Worm (Caenorhabditis elegans) whole organism, L4 larva: Measurements from ENCODE around the gene ttm-2.

Experiments
- F37D6.2 ChIP-seq: sonication (generic microtip); optimal IDR thresholded peaks from 2 replicates; lab custom pipeline; 2016; ENCODE audit warnings: mild to moderate bottlenecking, missing genetic modification characterization, missing compliant biosample characterization
- F49E8.2 ChIP-seq: sonication (generic microtip); optimal IDR thresholded peaks from 2 replicates; lab custom pipeline; 2016; ENCODE audit warnings: missing compliant biosample characterization, mild to moderate bottlenecking, missing genetic modification characterization, borderline replicate concordance
- R02D3.7 ChIP-seq: fragments of 150-350 bp; sonication (generic microtip); optimal IDR thresholded peaks from 3 replicates; lab custom pipeline; 2014; ENCODE audit warnings: missing biosample characterization, missing genetic modification characterization
- Y48G9A.11 ChIP-seq: fragments of 200-800 bp; sonication (Bioruptor generic); IDR thresholded peaks from 2 replicates; pipeline ENCODE4 v1.3.6; 2022; ENCODE audit warnings: missing genetic modification reagents, missing genetic modification characterization, missing compliant biosample characterization
- aha-1 ChIP-seq: fragments of 150-350 bp; peaks from one replicate; lab custom pipeline; 2014; ENCODE audit warnings: missing biosample characterization, missing genetic modification characterization
- ama-1 ChIP-seq: fragments of 150-350 bp; optimal IDR thresholded peaks from 2 replicates; lab custom pipeline; 2014; ENCODE audit warnings: inconsistent platforms, mixed read lengths
- ceh-32 ChIP-seq: sonication (generic microtip); optimal IDR thresholded peaks from 2 replicates; lab custom pipeline; 2016; ENCODE audit warnings: mild to moderate bottlenecking, missing genetic modification characterization, missing compliant biosample characterization; ENCODE audit not compliant: poor library complexity
- ceh-44 ChIP-seq: fragments of 200-800 bp; sonication (Bioruptor generic); IDR thresholded peaks from 2 replicates; pipeline ENCODE4 v1.3.6; 2022; ENCODE audit warnings: missing genetic modification reagents, missing genetic modification characterization, missing compliant biosample characterization
- daf-16 ChIP-seq, 3 experiments: sonication (generic microtip); optimal IDR thresholded peaks; 2 replicates each; lab custom pipeline; 2016 to 2017; ENCODE audit warnings: missing genetic modification characterization in 3 of 3, missing genetic modification reagents in 3 of 3, mild to moderate bottlenecking in 2 of 3, missing compliant biosample characterization in 2 of 3, missing biosample characterization in 1 of 3, moderate library complexity in 1 of 3
- dmd-8 ChIP-seq: fragments of 200-800 bp; sonication (Bioruptor generic); IDR thresholded peaks from 2 replicates; pipeline ENCODE4 v1.3.6; 2022; ENCODE audit warnings: missing genetic modification characterization, missing compliant biosample characterization
- duxl-1 ChIP-seq: sonication (generic microtip); optimal IDR thresholded peaks from 2 replicates; lab custom pipeline; 2016; ENCODE audit warnings: mild to moderate bottlenecking, missing genetic modification characterization, moderate library complexity, missing compliant biosample characterization; ENCODE audit not compliant: poor library complexity
- dve-1 ChIP-seq: sonication (generic microtip); optimal IDR thresholded peaks from 2 replicates; lab custom pipeline; 2017; ENCODE audit warnings: antibody characterized with exemption, mild to moderate bottlenecking, missing genetic modification characterization, missing compliant biosample characterization; ENCODE audit not compliant: insufficient read depth
- egl-27 ChIP-seq: sonication (generic microtip); optimal IDR thresholded peaks from 3 replicates; lab custom pipeline; 2017; ENCODE audit warnings: missing biosample characterization, missing genetic modification reagents, missing genetic modification characterization
- fkh-10 ChIP-seq: fragments of 150-350 bp; optimal IDR thresholded peaks from 2 replicates; lab custom pipeline; 2014; ENCODE audit warnings: missing biosample characterization, missing genetic modification reagents, missing genetic modification characterization
- gei-8 ChIP-seq: fragments of 200-800 bp; sonication (Bioruptor generic); optimal IDR thresholded peaks from 2 replicates; lab custom pipeline; 2018; ENCODE audit warnings: mild to moderate bottlenecking, missing genetic modification characterization, missing compliant biosample characterization
- hlh-11 ChIP-seq: fragments of 200-800 bp; sonication (Bioruptor generic); optimal IDR thresholded peaks from 2 replicates; lab custom pipeline; 2018; ENCODE audit warnings: mild to moderate bottlenecking, missing genetic modification characterization, missing compliant biosample characterization
- lin-1 ChIP-seq: fragments of 200-800 bp; sonication (Bioruptor generic); IDR thresholded peaks from 2 replicates; pipeline ENCODE4 v1.3.6; 2022; ENCODE audit warnings: missing genetic modification reagents, missing genetic modification characterization, missing compliant biosample characterization
- lin-13 ChIP-seq: fragments of 150-350 bp; optimal IDR thresholded peaks from 2 replicates; lab custom pipeline; 2014; ENCODE audit warnings: missing biosample characterization, missing genetic modification reagents, missing genetic modification characterization
- lin-38 ChIP-seq: fragments of 200-800 bp; sonication (Bioruptor generic); IDR thresholded peaks from 2 replicates; pipeline ENCODE4 v1.3.6; 2022; ENCODE audit warnings: missing genetic modification reagents, missing genetic modification characterization, missing compliant biosample characterization
- lin-39 ChIP-seq: fragments of 150-350 bp; optimal IDR thresholded peaks from 2 replicates; lab custom pipeline; 2014; ENCODE audit warnings: missing biosample characterization, missing genetic modification reagents, missing genetic modification characterization
- lsy-2 ChIP-seq, 2 experiments: fragments of 150-350 bp in 1 of 2; sonication (generic microtip) in 1 of 2; optimal IDR thresholded peaks; 2 replicates each; lab custom pipeline; 2014 to 2017; ENCODE audit warnings: missing biosample characterization in 2 of 2, missing genetic modification characterization in 2 of 2
- mep-1 ChIP-seq: fragments of 150-350 bp; sonication (generic microtip); optimal IDR thresholded peaks from 3 replicates; lab custom pipeline; 2014; ENCODE audit warnings: missing biosample characterization, missing genetic modification characterization
- mes-2 ChIP-seq: sonication (generic microtip); optimal IDR thresholded peaks from 2 replicates; lab custom pipeline; 2016; ENCODE audit warnings: missing genotype, mild to moderate bottlenecking, missing genetic modification characterization, missing compliant biosample characterization; ENCODE audit not compliant: poor library complexity, severe bottlenecking
- nhr-102 ChIP-seq: sonication (generic microtip); optimal IDR thresholded peaks from 2 replicates; lab custom pipeline; 2016; ENCODE audit warnings: mild to moderate bottlenecking, missing genetic modification characterization, moderate library complexity, missing compliant biosample characterization
- nhr-25 ChIP-seq: sonication (generic microtip); optimal IDR thresholded peaks from 2 replicates; lab custom pipeline; 2017; ENCODE audit warnings: missing genetic modification characterization, mild to moderate bottlenecking, missing compliant biosample characterization, antibody characterized with exemption, moderate library complexity, borderline replicate concordance; ENCODE audit not compliant: insufficient read depth
- nhr-28 ChIP-seq: fragments of 150-350 bp; optimal IDR thresholded peaks from 2 replicates; lab custom pipeline; 2014; ENCODE audit warnings: missing biosample characterization, missing genetic modification characterization
- nhr-42 ChIP-seq: fragments of 200-800 bp; sonication (Bioruptor generic); IDR thresholded peaks from 2 replicates; pipeline ENCODE4 v1.3.6; 2022; ENCODE audit warnings: missing genetic modification characterization, missing compliant biosample characterization
- nhr-48 ChIP-seq: sonication (generic microtip); optimal IDR thresholded peaks from 2 replicates; lab custom pipeline; 2016; ENCODE audit warnings: mild to moderate bottlenecking, missing genetic modification characterization, missing compliant biosample characterization
- nhr-6 ChIP-seq: fragments of 150-350 bp; optimal IDR thresholded peaks from 2 replicates; lab custom pipeline; 2014; ENCODE audit warnings: missing biosample characterization, missing genetic modification characterization
- pha-4 ChIP-seq, 2 experiments: fragments of 150-350 bp in 1 of 2; fragments of 200-800 bp in 1 of 2; sonication (Bioruptor generic) in 1 of 2; IDR thresholded peaks in 1 of 2; optimal IDR thresholded peaks in 1 of 2; 2 replicates each; pipeline versions ENCODE4 v1.3.6 to Lab custom; 2014 to 2022; ENCODE audit warnings: missing genetic modification characterization in 2 of 2, missing genetic modification reagents in 2 of 2, missing biosample characterization in 1 of 2, missing compliant biosample characterization in 1 of 2
- pqm-1 ChIP-seq: sonication (generic microtip); optimal IDR thresholded peaks from 2 replicates; lab custom pipeline; 2017; ENCODE audit warnings: missing biosample characterization, missing genetic modification characterization
- set-16 ChIP-seq: fragments of 200-800 bp; sonication (Bioruptor generic); IDR thresholded peaks from 2 replicates; pipeline ENCODE4 v1.3.6; 2022; ENCODE audit warnings: missing genetic modification reagents, missing genetic modification characterization, missing compliant biosample characterization
- skn-1 ChIP-seq: fragments of 150-350 bp; optimal IDR thresholded peaks from 2 replicates; lab custom pipeline; 2014; ENCODE audit warnings: missing biosample characterization, missing genetic modification characterization
- snpc-1.2 ChIP-seq: fragments of 200-800 bp; sonication (Bioruptor generic); IDR thresholded peaks from 2 replicates; pipeline ENCODE4 v1.3.6; 2022; ENCODE audit warnings: missing genetic modification reagents, missing genetic modification characterization, missing compliant biosample characterization
- spr-3 ChIP-seq: fragments of 200-800 bp; sonication (Bioruptor generic); optimal IDR thresholded peaks from 2 replicates; lab custom pipeline; 2018; ENCODE audit warnings: mild to moderate bottlenecking, missing genetic modification characterization, missing compliant biosample characterization
- tag-97 ChIP-seq: fragments of 200-800 bp; sonication (Bioruptor generic); IDR thresholded peaks from 2 replicates; pipeline ENCODE4 v1.3.6; 2022; ENCODE audit warnings: missing genetic modification characterization, missing compliant biosample characterization
- tra-1 ChIP-seq: fragments of 200-800 bp; sonication (Bioruptor generic); IDR thresholded peaks from 2 replicates; pipeline ENCODE4 v1.3.6; 2022; ENCODE audit warnings: missing genetic modification reagents, missing genetic modification characterization, missing compliant biosample characterization
- unc-62 ChIP-seq, 3 experiments: fragments of 150-350 bp in 1 of 3; sonication (generic microtip); optimal IDR thresholded peaks in 2 of 3; peaks in 1 of 3; 1 replicate in 1 of 3; 2 replicates in 2 of 3; lab custom pipeline; 2014 to 2017; ENCODE audit warnings: missing biosample characterization in 3 of 3, missing genetic modification characterization in 3 of 3, missing genetic modification reagents in 3 of 3, missing genotype in 1 of 3
- vab-7 ChIP-seq: fragments of 200-800 bp; sonication (Bioruptor generic); IDR thresholded peaks from 2 replicates; pipeline ENCODE4 v1.3.6; 2022; ENCODE audit warnings: missing genetic modification reagents, missing genetic modification characterization, missing compliant biosample characterization
- zip-11 ChIP-seq: fragments of 200-800 bp; sonication (Bioruptor generic); IDR thresholded peaks from 2 replicates; pipeline ENCODE4 v1.3.6; 2022; ENCODE audit warnings: missing genetic modification characterization, missing compliant biosample characterization
- ztf-11 ChIP-seq: fragments of 150-350 bp; optimal IDR thresholded peaks from 2 replicates; lab custom pipeline; 2014; ENCODE audit warnings: missing biosample characterization, missing genetic modification characterization

Gene ttm-2

DNA sequence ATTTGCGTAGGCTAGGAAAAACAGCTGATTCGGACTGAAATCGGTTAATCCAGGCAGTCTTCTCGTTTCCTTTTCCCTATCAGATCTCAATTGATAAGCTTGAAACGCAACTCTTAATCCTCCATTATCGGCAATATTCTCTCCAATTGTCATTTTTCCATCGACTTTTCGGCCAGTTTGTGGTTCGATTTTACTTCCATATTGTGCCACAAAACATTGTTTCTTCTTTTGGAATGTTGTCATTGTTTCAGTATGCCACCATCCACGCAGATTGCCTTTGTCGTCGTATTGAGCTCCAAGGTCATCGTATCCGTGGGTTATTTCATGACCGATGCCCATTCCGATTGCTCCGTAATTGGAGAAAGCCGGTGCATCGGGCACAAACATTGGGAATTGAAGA, 9.6 kb upstream of the ttm-2 start:
- TF ChIP-seq unc-62 (GFP tag; optimal IDR thresholded peaks at IDR 0.05 in 1 of 2; lab: Kevin White, UChicago) (peak in 1 of 2 experiments; percentile 96), unc-62 (tag; optimal IDR thresholded peaks at IDR 0.05; lab: Kevin White, UChicago) (no peak), lsy-2 (tag; optimal IDR thresholded peaks at IDR 0.05; lab: Kevin White, UChicago) (no peak)

DNA sequence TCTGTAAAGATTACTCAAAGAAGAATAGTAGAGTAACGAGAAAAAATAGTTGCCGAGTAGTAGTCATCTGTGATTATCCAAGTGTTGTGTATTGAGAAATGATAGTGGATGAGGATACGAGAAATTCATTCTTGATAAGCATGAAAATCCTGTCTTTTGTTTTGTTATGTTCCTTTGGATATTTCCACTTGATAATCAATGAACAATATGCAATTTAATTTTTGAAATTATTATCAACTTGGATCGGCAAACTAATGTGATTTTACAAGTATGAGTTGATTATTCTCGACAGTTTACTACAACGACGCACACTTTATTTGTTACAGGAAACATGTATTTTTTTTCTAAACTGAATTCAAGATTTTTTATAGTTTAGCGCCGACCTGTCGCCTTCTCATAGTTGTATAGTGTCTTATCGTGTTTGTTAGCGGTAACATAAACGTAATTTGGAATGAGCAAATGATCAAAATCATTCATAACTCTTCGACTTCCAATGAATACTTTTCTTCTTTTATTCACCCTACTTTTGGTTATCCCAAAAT, 7.8 kb upstream of the ttm-2 start, which contains the start of the genes F26G1.9 and F26G1.10:
Gene F26G1.9 (minus strand): TSS at position 101 of the 542 bp plus-strand sequence.
Gene F26G1.10 (plus strand): TSS at position 492 of the 542 bp plus-strand sequence.
- TF ChIP-seq vab-7 (no peak), aha-1 (tag; lab: Kevin White, UChicago) (peak; percentile 22), tag-97 (no peak), pqm-1 (tag; lab: Kevin White, UChicago) (no peak), nhr-42 (no peak), ama-1 (lab: Kevin White, UChicago) (no peak), tra-1 (no peak)

DNA sequence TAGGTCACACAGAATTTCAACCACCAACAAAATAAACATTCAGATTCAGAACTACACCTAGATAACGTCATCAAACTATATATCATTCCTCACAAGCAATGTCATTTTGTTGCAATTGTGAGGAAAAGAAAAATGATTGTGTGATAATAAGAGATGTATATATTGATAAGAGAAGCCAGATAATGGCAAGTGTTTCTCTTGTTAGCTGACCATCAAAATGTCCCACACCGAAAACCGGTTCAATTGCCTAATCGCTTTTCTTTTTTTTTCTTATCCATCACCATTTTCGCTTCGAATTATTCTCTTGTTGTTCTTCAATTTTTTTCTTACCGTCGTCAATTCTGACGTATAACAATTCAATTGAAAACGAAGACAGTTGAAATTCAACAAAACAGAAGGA, 6.3 kb upstream of the ttm-2 start:
- TF ChIP-seq snpc-1.2 (GFP tag; lab: Robert Waterston, UW), result no peak
- no peak for TF ChIP-seq lin-1 (GFP tag; lab: Robert Waterston, UW)
- TF ChIP-seq Y48G9A.11 (GFP tag; lab: Robert Waterston, UW), result no peak
- no peak for TF ChIP-seq lin-13
- no peak for TF ChIP-seq lin-39
- TF ChIP-seq nhr-6 (tag; lab: Kevin White, UChicago), result no peak
- no peak for TF ChIP-seq unc-62 (GFP tag; optimal IDR thresholded peaks at IDR 0.05 in 1 of 2; lab: Kevin White, UChicago)
- no peak for TF ChIP-seq unc-62 (tag; optimal IDR thresholded peaks at IDR 0.05; lab: Kevin White, UChicago)
- TF ChIP-seq nhr-25 (tag; lab: Kevin White, UChicago), result peak; percentile 26
- TF ChIP-seq mep-1 (tag; lab: Kevin White, UChicago), result no peak
- no peak for TF ChIP-seq lin-38 (GFP tag; lab: Robert Waterston, UW)
- no peak for TF ChIP-seq fkh-10 (GFP tag; lab: Kevin White, UChicago)
- TF ChIP-seq pha-4 (GFP tag; IDR thresholded peaks at IDR 0.05; lab: Robert Waterston, UW), result no peak
- no peak for TF ChIP-seq pha-4 (tag; optimal IDR thresholded peaks at IDR 0.05; lab: Kevin White, UChicago)
- TF ChIP-seq F49E8.2, result no peak
- no peak for TF ChIP-seq zip-11 (GFP tag; lab: Robert Waterston, UW)
- TF ChIP-seq mes-2 (tag; lab: Kevin White, UChicago), result no peak
- peak; percentile 35 for TF ChIP-seq dve-1
- TF ChIP-seq gei-8 (GFP tag; lab: Kevin White, UChicago), result no peak
- peak; percentile 32 for TF ChIP-seq nhr-28 (tag; lab: Kevin White, UChicago)
- no peak for TF ChIP-seq dmd-8 (GFP tag; lab: Robert Waterston, UW)
- TF ChIP-seq aha-1 (tag; lab: Kevin White, UChicago), result peak; percentile 47
- TF ChIP-seq skn-1 (tag; lab: Kevin White, UChicago), result no peak
- TF ChIP-seq ztf-11, result no peak
- TF ChIP-seq lsy-2 (tag; optimal IDR thresholded peaks at IDR 0.05; lab: Kevin White, UChicago), result no peak
- TF ChIP-seq R02D3.7 (tag; lab: Kevin White, UChicago), result no peak
- no peak for TF ChIP-seq F37D6.2 (tag; lab: Kevin White, UChicago)
- TF ChIP-seq ceh-32 (tag; lab: Kevin White, UChicago), result no peak
- TF ChIP-seq nhr-42, result no peak
- no peak for TF ChIP-seq egl-27 (tag; lab: Kevin White, UChicago)
- TF ChIP-seq ama-1 (lab: Kevin White, UChicago), result no peak
- no peak for TF ChIP-seq set-16
- TF ChIP-seq hlh-11, result peak; percentile 33
- peak; percentile 23 for TF ChIP-seq nhr-48 (tag; lab: Kevin White, UChicago)
- no peak for TF ChIP-seq nhr-102 (tag; lab: Kevin White, UChicago)
- no peak for TF ChIP-seq duxl-1 (tag; lab: Kevin White, UChicago)
- no peak for TF ChIP-seq spr-3
- no peak for TF ChIP-seq ceh-44
- no peak for TF ChIP-seq daf-16 (GFP tag; optimal IDR thresholded peaks at IDR 0.05; lab: Kevin White, UChicago)
- no peak for TF ChIP-seq daf-16 (tag; optimal IDR thresholded peaks at IDR 0.05; lab: Kevin White, UChicago)
- no peak for TF ChIP-seq tra-1
